Worm (Caenorhabditis elegans) whole organism, young adult: ENCODE results near the gene srx-43.

Experiments
- D2030.7 ChIP-seq: fragments of 200-800 bp; sonication (Bioruptor generic); IDR thresholded peaks from 2 replicates; pipeline ENCODE4 v1.3.6; 2022; ENCODE audit warnings: missing genetic modification reagents, missing genetic modification characterization, missing compliant biosample characterization
- ama-1 ChIP-seq, 3 experiments: fragments of 150-350 bp in 1 of 3; sonication (generic microtip) in 2 of 3; optimal IDR thresholded peaks; 2 replicates each; lab custom pipeline; 2014 to 2018; ENCODE audit warnings: missing biosample characterization in 2 of 3, missing genetic modification characterization in 2 of 3, missing genetic modification reagents in 2 of 3
- dox-1 ChIP-seq: fragments of 200-800 bp; sonication (Bioruptor generic); IDR thresholded peaks from 2 replicates; pipeline ENCODE4 v1.3.6; 2022; ENCODE audit warnings: missing genetic modification reagents, missing genetic modification characterization, missing compliant biosample characterization
- hmg-1.2 ChIP-seq: fragments of 200-800 bp; sonication (Bioruptor generic); IDR thresholded peaks from 2 replicates; pipeline ENCODE4 v1.3.6; 2022; ENCODE audit warnings: missing genetic modification reagents, missing genetic modification characterization, missing compliant biosample characterization
- hrde-1 ChIP-seq: sonication (generic microtip); optimal IDR thresholded peaks from 2 replicates; lab custom pipeline; 2016; ENCODE audit warnings: missing genetic modification characterization, mild to moderate bottlenecking, missing compliant biosample characterization, moderate library complexity, missing genotype, missing genetic modification reagents, borderline replicate concordance
- lin-26 ChIP-seq: fragments of 200-800 bp; sonication (Bioruptor generic); IDR thresholded peaks from 2 replicates; pipeline ENCODE4 v1.3.6; 2022; ENCODE audit warnings: missing genetic modification reagents, missing genetic modification characterization, missing compliant biosample characterization
- madf-6 ChIP-seq: fragments of 200-800 bp; sonication (Bioruptor generic); IDR thresholded peaks from 2 replicates; pipeline ENCODE4 v1.3.6; 2022; ENCODE audit warnings: missing genetic modification reagents, missing genetic modification characterization, missing compliant biosample characterization
- nfya-1 ChIP-seq: sonication (generic microtip); optimal IDR thresholded peaks from 2 replicates; lab custom pipeline; 2017; ENCODE audit warnings: antibody characterized with exemption, missing compliant biosample characterization, missing genetic modification characterization, borderline replicate concordance; ENCODE audit not compliant: insufficient read depth
- nhr-80 ChIP-seq: sonication (generic microtip); optimal IDR thresholded peaks from 2 replicates; lab custom pipeline; 2016; ENCODE audit warnings: missing genetic modification characterization, missing compliant biosample characterization
- nhr-90 ChIP-seq: sonication (generic microtip); optimal IDR thresholded peaks from 2 replicates; lab custom pipeline; 2016; ENCODE audit warnings: missing genotype, mild to moderate bottlenecking, missing genetic modification characterization, missing compliant biosample characterization
- pha-4 ChIP-seq: fragments of 150-350 bp; sonication (generic microtip); optimal IDR thresholded peaks from 2 replicates; lab custom pipeline; 2014; ENCODE audit warnings: missing biosample characterization, missing genetic modification reagents, missing genetic modification characterization

DNA sequence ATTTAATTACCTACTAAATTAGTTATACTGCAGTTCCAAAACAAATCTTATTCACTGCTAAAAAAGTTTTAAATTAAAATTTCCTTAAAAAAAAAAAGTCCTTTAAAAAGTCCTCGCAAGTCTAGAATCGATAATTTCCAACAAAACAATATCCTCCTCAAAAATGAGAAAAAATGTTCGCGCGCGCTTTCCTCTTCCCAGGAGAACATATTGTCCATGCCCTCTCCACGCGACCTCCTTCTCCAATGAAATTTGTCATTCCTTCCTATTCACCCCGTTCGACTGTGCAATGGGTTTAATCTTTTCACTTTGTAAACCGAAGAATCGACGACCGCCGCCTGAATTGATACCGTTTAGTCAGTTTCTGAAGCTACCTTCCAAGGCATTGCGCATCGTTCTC lies 18.4 kb downstream of the srx-43 start, which contains the start of gene T10C6.10:
- TF ChIP-seq nhr-90 (tag; lab: Kevin White, UChicago) (no peak), D2030.7 (GFP tag; lab: Robert Waterston, UW) (no peak), nfya-1 (no peak), hmg-1.2 (GFP tag; lab: Robert Waterston, UW) (no peak), nhr-80 (no peak), hrde-1 (tag; lab: Kevin White, UChicago) (no peak), madf-6 (GFP tag; lab: Robert Waterston, UW) (0 out of 2 replicates have a peak, but pooled peaks have one; percentile 15), ama-1 (optimal IDR thresholded peaks at IDR 0.05; lab: Kevin White, UChicago) (no peak), ama-1 (GFP tag; optimal IDR thresholded peaks at IDR 0.05; lab: Kevin White, UChicago) (no peak), dox-1 (no peak), pha-4 (no peak), lin-26 (GFP tag; lab: Robert Waterston, UW) (no peak)
